Worm (Caenorhabditis elegans) whole organism, L3 larva: ENCODE results near the gene idhb-1.

ENCODE experiments used
- R02D3.7 ChIP-seq: fragments of 150-350 bp; optimal IDR thresholded peaks from 2 replicates; lab custom pipeline; 2014; ENCODE audit warnings: missing biosample characterization, missing genetic modification characterization
- aly-2 ChIP-seq: fragments of 150-350 bp; optimal IDR thresholded peaks from 2 replicates; lab custom pipeline; 2014; ENCODE audit warnings: missing biosample characterization, missing genetic modification characterization
- ama-1 ChIP-seq: fragments of 150-350 bp; optimal IDR thresholded peaks from 2 replicates; lab custom pipeline; 2018
- ceh-9 ChIP-seq: sonication (generic microtip); optimal IDR thresholded peaks from 2 replicates; lab custom pipeline; 2018; ENCODE audit warnings: missing biosample characterization, missing genetic modification characterization
- daf-12 ChIP-seq: fragments of 150-350 bp; optimal IDR thresholded peaks from 2 replicates; lab custom pipeline; 2014; ENCODE audit warnings: missing biosample characterization, missing genetic modification reagents, missing genetic modification characterization
- egl-27 ChIP-seq: sonication (generic microtip); optimal IDR thresholded peaks from 4 replicates; lab custom pipeline; 2017; ENCODE audit warnings: missing biosample characterization, missing genetic modification reagents, missing genetic modification characterization
- elt-1 ChIP-seq: fragments of 150-350 bp; optimal IDR thresholded peaks from 2 replicates; lab custom pipeline; 2014; ENCODE audit warnings: missing biosample characterization, missing genetic modification characterization
- elt-2 ChIP-seq: sonication (generic microtip); optimal IDR thresholded peaks from 2 replicates; lab custom pipeline; 2016; ENCODE audit warnings: missing genetic modification reagents, mild to moderate bottlenecking, missing genetic modification characterization, missing compliant biosample characterization
- elt-3 ChIP-seq, 3 experiments: fragments of 150-350 bp in 1 of 3; sonication (generic microtip) in 2 of 3; optimal IDR thresholded peaks; 2 replicates in 2 of 3; 4 replicates in 1 of 3; lab custom pipeline; 2014 to 2017; ENCODE audit warnings: missing biosample characterization in 3 of 3, missing genetic modification characterization in 3 of 3
- eor-1 ChIP-seq, 2 experiments: fragments of 150-350 bp; optimal IDR thresholded peaks; 2 replicates each; lab custom pipeline; 2014 to 2018; ENCODE audit warnings: missing biosample characterization in 2 of 2, missing genetic modification characterization in 2 of 2
- fkh-10 ChIP-seq: sonication (generic microtip); optimal IDR thresholded peaks from 2 replicates; lab custom pipeline; 2017; ENCODE audit warnings: missing biosample characterization, missing genetic modification reagents, missing genetic modification characterization
- fos-1 ChIP-seq: fragments of 150-350 bp; optimal IDR thresholded peaks from 2 replicates; lab custom pipeline; 2014; ENCODE audit warnings: missing biosample characterization, missing genetic modification characterization
- hmg-11 ChIP-seq: sonication (generic microtip); optimal IDR thresholded peaks from 2 replicates; lab custom pipeline; 2016; ENCODE audit warnings: missing genetic modification characterization, missing compliant biosample characterization
- lsy-12 ChIP-seq: sonication (generic microtip); optimal IDR thresholded peaks from 2 replicates; lab custom pipeline; 2016; ENCODE audit warnings: mild to moderate bottlenecking, missing genetic modification characterization, missing compliant biosample characterization
- mdl-1 ChIP-seq: fragments of 150-350 bp; optimal IDR thresholded peaks from 2 replicates; lab custom pipeline; 2014; ENCODE audit warnings: missing biosample characterization, missing genetic modification characterization
- nhr-11 ChIP-seq: fragments of 150-350 bp; optimal IDR thresholded peaks from 2 replicates; lab custom pipeline; 2014; ENCODE audit warnings: missing biosample characterization, missing genetic modification characterization
- nhr-12 ChIP-seq: fragments of 150-350 bp; optimal IDR thresholded peaks from 2 replicates; lab custom pipeline; 2014; ENCODE audit warnings: missing biosample characterization, missing genetic modification characterization
- nhr-23 ChIP-seq: fragments of 150-350 bp; optimal IDR thresholded peaks from 2 replicates; lab custom pipeline; 2014; ENCODE audit warnings: missing biosample characterization, missing genetic modification reagents, missing genetic modification characterization
- nhr-25 ChIP-seq: sonication (generic microtip); optimal IDR thresholded peaks from 2 replicates; lab custom pipeline; 2017; ENCODE audit warnings: missing biosample characterization, missing genetic modification characterization
- nhr-28 ChIP-seq: fragments of 150-350 bp; optimal IDR thresholded peaks from 2 replicates; lab custom pipeline; 2014; ENCODE audit warnings: missing biosample characterization, missing genetic modification characterization
- nhr-43 ChIP-seq: sonication (generic microtip); optimal IDR thresholded peaks from 2 replicates; lab custom pipeline; 2016; ENCODE audit warnings: mild to moderate bottlenecking, missing genetic modification characterization, missing compliant biosample characterization; ENCODE audit not compliant: poor library complexity, severe bottlenecking
- nhr-76 ChIP-seq: fragments of 150-350 bp; sonication (generic microtip); optimal IDR thresholded peaks from 5 replicates; lab custom pipeline; 2014; ENCODE audit warnings: missing biosample characterization, missing genetic modification characterization
- nhr-77 ChIP-seq: fragments of 150-350 bp; optimal IDR thresholded peaks from 2 replicates; lab custom pipeline; 2014; ENCODE audit warnings: missing biosample characterization, missing genetic modification characterization
- pha-4 ChIP-seq: fragments of 150-350 bp; optimal IDR thresholded peaks from 2 replicates; lab custom pipeline; 2014; ENCODE audit warnings: missing biosample characterization, missing genetic modification reagents, missing genetic modification characterization
- pqm-1 ChIP-seq: fragments of 150-350 bp; optimal IDR thresholded peaks from 2 replicates; lab custom pipeline; 2017; ENCODE audit warnings: missing biosample characterization, missing genetic modification characterization, inconsistent platforms
- skn-1 ChIP-seq: fragments of 150-350 bp; optimal IDR thresholded peaks from 2 replicates; lab custom pipeline; 2014; ENCODE audit warnings: missing biosample characterization, missing genetic modification characterization
- snpc-4 ChIP-seq: fragments of 150-350 bp; optimal IDR thresholded peaks from 2 replicates; lab custom pipeline; 2014; ENCODE audit warnings: missing biosample characterization, missing genetic modification characterization
- tbx-2 ChIP-seq: sonication (generic microtip); optimal IDR thresholded peaks from 2 replicates; lab custom pipeline; 2016; ENCODE audit warnings: mild to moderate bottlenecking, missing genetic modification characterization, missing compliant biosample characterization
- zag-1 ChIP-seq: fragments of 150-350 bp; optimal IDR thresholded peaks from 2 replicates; lab custom pipeline; 2014; ENCODE audit warnings: missing biosample characterization, missing genetic modification characterization

idhb-1 gene

DNA sequence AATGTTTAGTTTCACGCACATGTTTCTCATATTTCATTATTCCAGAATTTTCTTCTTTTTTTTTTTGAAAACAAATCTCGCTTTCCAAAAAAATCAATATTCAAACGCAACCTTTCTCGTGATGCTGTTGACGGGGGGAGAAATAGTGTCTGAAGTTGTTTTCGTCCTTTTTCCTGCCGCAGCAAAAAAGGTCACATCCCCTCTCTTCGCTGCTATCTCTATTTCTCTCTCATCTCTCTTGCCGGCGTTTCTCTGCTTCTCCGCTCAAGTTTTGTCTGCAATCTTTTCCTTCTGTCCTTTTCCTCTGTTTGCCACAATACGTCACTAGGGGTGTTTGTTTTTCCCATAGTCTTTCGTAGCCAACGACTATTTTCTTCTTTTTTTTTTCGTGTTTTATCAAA is 27.1 kb downstream of the idhb-1 start (continued):
- TF ChIP-seq elt-1 (peak; percentile 27), pqm-1 (tag; lab: Kevin White, UChicago) (peak; percentile 53), elt-3 (tag; optimal IDR thresholded peaks at IDR 0.05; lab: Kevin White, UChicago) (no peak)

DNA sequence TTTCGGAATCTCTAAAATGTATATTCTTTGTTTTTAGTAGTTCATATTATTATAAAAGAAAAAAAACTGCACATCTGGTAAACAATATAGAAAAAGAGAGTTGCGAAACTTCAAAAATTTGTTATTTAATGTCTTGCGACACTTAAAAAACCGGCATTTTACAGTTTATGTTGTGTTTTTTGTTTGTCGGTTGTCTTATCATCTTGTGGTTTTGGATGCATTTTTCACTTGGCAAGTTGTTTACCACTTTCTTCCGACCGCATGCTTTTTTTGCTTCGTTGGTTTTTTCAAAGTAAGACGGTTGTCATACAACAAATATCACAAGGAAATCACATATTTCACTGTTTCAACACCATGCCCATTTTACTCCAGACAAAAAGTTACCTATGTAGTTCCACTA is 28.2 kb downstream of the idhb-1 start:
- TF ChIP-seq pha-4 (tag; lab: Kevin White, UChicago), result peak; percentile 57
- peak; percentile 1 for TF ChIP-seq elt-2
- no peak for TF ChIP-seq fos-1 (tag; lab: Kevin White, UChicago)
- TF ChIP-seq nhr-12 (tag; lab: Kevin White, UChicago), result no peak
- no peak for TF ChIP-seq elt-3 (tag; optimal IDR thresholded peaks at IDR 0.05; lab: Kevin White, UChicago)
- no peak for TF ChIP-seq nhr-76

DNA sequence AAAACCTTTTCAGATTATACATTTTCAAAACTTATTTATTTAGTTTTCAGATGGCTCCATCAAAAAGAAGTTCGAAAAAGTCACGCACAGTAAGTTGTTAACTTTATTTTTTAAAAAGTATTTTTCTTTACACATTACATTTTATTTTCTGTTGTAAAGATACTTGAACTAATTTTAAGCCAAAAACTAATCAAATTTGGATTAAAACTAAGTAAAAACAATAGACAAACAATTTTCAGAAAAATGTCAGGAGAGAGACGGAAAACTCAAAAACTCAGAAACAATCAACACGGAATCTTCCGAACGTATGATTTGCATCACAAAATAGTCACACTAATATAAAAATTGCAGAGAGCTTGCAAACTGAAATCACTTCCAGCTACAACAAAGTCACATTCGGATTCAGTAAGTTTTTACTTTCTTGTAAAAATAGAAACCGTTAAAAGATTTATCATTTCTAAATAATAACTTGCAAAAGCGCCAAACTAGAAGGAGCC is 31.9 kb downstream of the idhb-1 start, which contains the start of gene ceh-89:
ceh-89 (plus strand) TSS at position 51 of the 497 bp plus-strand sequence.
- no peak for TF ChIP-seq fkh-10 (GFP tag; lab: Kevin White, UChicago)
- TF ChIP-seq tbx-2 (tag; lab: Kevin White, UChicago), result no peak
- TF ChIP-seq pha-4 (tag; lab: Kevin White, UChicago), result no peak
- TF ChIP-seq daf-12 (tag; lab: Kevin White, UChicago), result no peak
- no peak for TF ChIP-seq ama-1 (lab: Kevin White, UChicago)
- no peak for TF ChIP-seq nhr-43 (tag; lab: Kevin White, UChicago)
- TF ChIP-seq R02D3.7 (tag; lab: Kevin White, UChicago), result no peak
- TF ChIP-seq nhr-77 (tag; lab: Kevin White, UChicago), result no peak

DNA sequence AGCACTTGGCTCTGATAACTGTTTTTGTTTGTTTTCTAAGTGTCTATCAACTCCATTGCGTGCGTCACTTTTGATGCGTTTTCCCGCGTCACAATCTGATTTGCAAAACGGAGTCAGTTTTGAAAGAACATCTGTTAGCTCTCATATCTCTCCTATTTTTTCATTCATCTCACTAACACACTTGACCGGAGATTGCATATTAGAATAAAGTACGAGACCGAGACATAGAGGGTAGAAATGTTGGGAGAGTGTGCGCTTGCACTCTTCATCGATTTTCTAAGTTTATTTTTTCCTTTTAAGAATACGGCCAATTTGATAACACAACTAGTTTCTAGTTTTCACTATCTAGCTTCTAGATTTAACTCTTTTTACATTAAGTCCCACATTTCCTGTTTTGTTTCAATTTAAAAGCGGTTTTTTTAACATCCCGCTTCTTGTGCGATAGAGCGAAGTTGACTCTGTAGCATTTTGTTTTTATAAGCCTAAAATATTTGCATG is 32.5 kb downstream of the idhb-1 start:
- TF ChIP-seq fos-1 (tag; lab: Kevin White, UChicago) (no peak), egl-27 (tag; lab: Kevin White, UChicago) (no peak), elt-2 (no peak), mdl-1 (tag; lab: Kevin White, UChicago) (no peak), hmg-11 (tag; lab: Kevin White, UChicago) (no peak), pqm-1 (tag; lab: Kevin White, UChicago) (no peak), skn-1 (tag; lab: Kevin White, UChicago) (no peak), snpc-4 (tag; lab: Kevin White, UChicago) (no peak)

DNA sequence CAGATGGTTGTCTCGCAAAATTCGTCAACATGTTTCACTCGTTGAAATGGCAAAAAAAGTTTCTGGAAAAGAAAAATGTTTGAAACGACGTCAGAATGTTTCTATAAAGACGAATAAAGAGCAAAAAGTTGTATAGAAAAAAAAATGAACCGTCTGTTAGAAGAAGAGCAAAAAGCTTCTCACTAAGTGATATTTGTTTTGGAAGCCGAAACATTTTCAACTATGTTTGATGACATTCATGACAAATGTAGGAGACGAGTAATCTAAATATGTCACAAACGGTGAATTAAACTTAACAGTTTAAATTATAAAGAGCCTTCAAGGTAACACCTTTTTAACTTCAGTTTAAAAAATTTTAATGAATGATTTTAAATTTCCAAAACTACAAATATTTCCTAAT is 33.8 kb downstream of the idhb-1 start, which contains the start of gene nkat-1:
nkat-1 (minus strand) TSS at position 101 of the 400 bp plus-strand sequence.
- TF ChIP-seq elt-2, result no peak

DNA sequence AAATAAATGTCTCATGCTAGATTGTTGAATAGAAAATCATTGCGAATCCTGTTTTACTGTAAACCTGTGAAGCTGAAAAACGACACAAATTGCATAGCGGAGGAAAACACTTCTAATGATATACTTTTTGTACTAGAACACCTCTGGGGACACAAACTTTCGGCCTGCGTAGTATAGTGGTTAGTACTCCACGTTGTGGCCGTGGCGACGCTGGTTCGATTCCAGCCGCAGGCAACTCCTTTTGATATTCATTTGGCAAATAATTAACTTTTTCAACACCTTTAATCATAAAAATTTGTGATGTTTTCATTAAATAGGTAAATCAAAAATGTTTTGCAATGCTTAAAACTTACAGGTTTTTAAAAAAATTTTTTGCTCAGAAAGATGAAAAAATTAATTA is 39.0 kb downstream of the idhb-1 start:
- TF ChIP-seq nhr-76 (no peak), eor-1 (tag; optimal IDR thresholded peaks at IDR 0.05; lab: Kevin White, UChicago) (no peak), egl-27 (tag; lab: Kevin White, UChicago) (no peak), nhr-28 (tag; lab: Kevin White, UChicago) (no peak), zag-1 (no peak), nhr-25 (tag; lab: Kevin White, UChicago) (no peak), nhr-77 (tag; lab: Kevin White, UChicago) (no peak), lsy-12 (tag; lab: Kevin White, UChicago) (no peak), aly-2 (tag; lab: Kevin White, UChicago) (no peak), pha-4 (tag; lab: Kevin White, UChicago) (no peak), elt-2 (no peak), nhr-23 (tag; lab: Kevin White, UChicago) (no peak), ceh-9 (tag; lab: Kevin White, UChicago) (no peak), R02D3.7 (tag; lab: Kevin White, UChicago) (no peak), elt-1 (no peak)

DNA sequence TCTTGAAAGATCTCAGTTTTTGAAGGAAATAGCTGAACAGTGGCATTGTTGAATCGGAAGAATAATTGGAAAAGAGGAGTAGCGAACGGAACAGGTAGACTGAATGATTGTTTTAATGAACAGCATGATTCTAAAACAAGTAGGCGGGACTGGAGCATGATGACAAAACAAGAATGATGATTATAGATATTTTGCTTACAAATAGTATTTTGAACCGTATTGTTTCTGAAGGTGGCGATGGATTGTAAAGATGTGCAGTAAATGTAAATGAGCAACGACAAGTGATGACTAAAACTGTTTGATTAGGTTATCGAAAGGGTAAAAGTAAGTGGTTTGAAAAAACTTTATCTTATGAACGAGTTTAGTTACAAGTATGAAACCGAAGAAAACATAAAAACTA is 39.6 kb downstream of the idhb-1 start, which contains the start of gene F28H6.8:
F28H6.8 (minus strand) TSS at position 101 of the 400 bp plus-strand sequence.
- TF ChIP-seq aly-2 (tag; lab: Kevin White, UChicago), result no peak
- TF ChIP-seq nhr-77 (tag; lab: Kevin White, UChicago), result no peak
- TF ChIP-seq elt-1, result no peak
- no peak for TF ChIP-seq nhr-28 (tag; lab: Kevin White, UChicago)
- no peak for TF ChIP-seq nhr-11 (tag; lab: Kevin White, UChicago)
